Worm (Caenorhabditis elegans) whole organism, young adult: Measurements from ENCODE around the gene F59B1.4.

Experiments
- B0019.2 ChIP-seq: fragments of 200-800 bp; sonication (Bioruptor generic); conservative IDR thresholded peaks from 2 replicates; pipeline ENCODE4 v1.3.6; 2022; ENCODE audit warnings: missing genetic modification reagents, missing genetic modification characterization, missing compliant biosample characterization
- B0035.1 ChIP-seq: sonication (generic microtip); optimal IDR thresholded peaks from 2 replicates; lab custom pipeline; 2016; ENCODE audit warnings: missing genetic modification characterization, mild to moderate bottlenecking, missing compliant biosample characterization, missing genotype, missing genetic modification reagents
- B0261.1 ChIP-seq: sonication (generic microtip); optimal IDR thresholded peaks from 2 replicates; lab custom pipeline; 2016; ENCODE audit warnings: mild to moderate bottlenecking, missing genetic modification characterization, moderate library complexity, missing compliant biosample characterization
- B0336.3 ChIP-seq: fragments of 200-800 bp; sonication (Bioruptor generic); IDR thresholded peaks from 2 replicates; pipeline ENCODE4 v1.3.6; 2022; ENCODE audit warnings: missing genetic modification characterization, missing compliant biosample characterization
- C06A6.2 ChIP-seq: fragments of 200-800 bp; sonication (Bioruptor generic); conservative IDR thresholded peaks from 2 replicates; pipeline ENCODE4 v1.3.6; 2022; ENCODE audit warnings: missing genetic modification characterization, missing compliant biosample characterization
- C17E4.6 ChIP-seq: fragments of 200-800 bp; sonication (Bioruptor generic); IDR thresholded peaks from 2 replicates; pipeline ENCODE4 v1.3.6; 2022; ENCODE audit warnings: missing genetic modification reagents, missing genetic modification characterization, missing compliant biosample characterization
- F22D6.2 ChIP-seq: sonication (generic microtip); optimal IDR thresholded peaks from 2 replicates; lab custom pipeline; 2016; ENCODE audit warnings: mild to moderate bottlenecking, missing genetic modification characterization, missing compliant biosample characterization
- F23B12.7 ChIP-seq: sonication (generic microtip); optimal IDR thresholded peaks from 2 replicates; lab custom pipeline; 2017; ENCODE audit warnings: missing genetic modification characterization, mild to moderate bottlenecking, missing compliant biosample characterization, antibody characterized with exemption, moderate library complexity; ENCODE audit not compliant: insufficient read depth
- F37B4.10 ChIP-seq: fragments of 200-800 bp; sonication (Bioruptor generic); IDR thresholded peaks from 2 replicates; pipeline ENCODE4 v1.3.6; 2022; ENCODE audit warnings: missing genetic modification characterization, missing compliant biosample characterization
- F39B2.1 ChIP-seq: fragments of 200-800 bp; sonication (Bioruptor generic); IDR thresholded peaks from 2 replicates; pipeline ENCODE4 v1.3.6; 2022; ENCODE audit warnings: missing genetic modification reagents, missing genetic modification characterization, missing compliant biosample characterization
- F49E8.2 ChIP-seq: sonication (generic microtip); optimal IDR thresholded peaks from 3 replicates; lab custom pipeline; 2017; ENCODE audit warnings: missing genetic modification characterization, mild to moderate bottlenecking, missing compliant biosample characterization, antibody characterized with exemption, moderate library complexity; ENCODE audit not compliant: insufficient read depth
- F52B5.7 ChIP-seq: sonication (generic microtip); optimal IDR thresholded peaks from 2 replicates; lab custom pipeline; 2016; ENCODE audit warnings: mild to moderate bottlenecking, missing genetic modification characterization, missing compliant biosample characterization
- F57A8.1 ChIP-seq: fragments of 200-800 bp; sonication (Bioruptor generic); optimal IDR thresholded peaks from 2 replicates; lab custom pipeline; 2018; ENCODE audit warnings: mild to moderate bottlenecking, missing genetic modification characterization, moderate library complexity, missing compliant biosample characterization
- Y95B8A.8 ChIP-seq: fragments of 200-800 bp; sonication (Bioruptor generic); IDR thresholded peaks from 2 replicates; pipeline ENCODE4 v1.3.6; 2022; ENCODE audit warnings: missing genetic modification reagents, missing genetic modification characterization, missing compliant biosample characterization
- akir-1 ChIP-seq: fragments of 200-800 bp; sonication (Bioruptor generic); optimal IDR thresholded peaks from 2 replicates; lab custom pipeline; 2018; ENCODE audit warnings: mild to moderate bottlenecking, missing genetic modification characterization, moderate library complexity, missing compliant biosample characterization
- attf-3 ChIP-seq: fragments of 200-800 bp; sonication (Bioruptor generic); conservative IDR thresholded peaks from 2 replicates; pipeline ENCODE4 v1.3.6; 2022; ENCODE audit warnings: missing genetic modification reagents, missing genetic modification characterization, missing compliant biosample characterization
- attf-5 ChIP-seq: fragments of 200-800 bp; sonication (Bioruptor generic); optimal IDR thresholded peaks from 2 replicates; lab custom pipeline; 2018; ENCODE audit warnings: mild to moderate bottlenecking, missing genetic modification characterization, missing compliant biosample characterization
- ccch-3 ChIP-seq: fragments of 200-800 bp; sonication (Bioruptor generic); optimal IDR thresholded peaks from 2 replicates; lab custom pipeline; 2018; ENCODE audit warnings: mild to moderate bottlenecking, missing genetic modification characterization, missing compliant biosample characterization
- ceh-27 ChIP-seq: fragments of 200-800 bp; sonication (Bioruptor generic); optimal IDR thresholded peaks from 2 replicates; lab custom pipeline; 2018; ENCODE audit warnings: mild to moderate bottlenecking, missing genetic modification characterization, moderate library complexity, missing compliant biosample characterization
- ceh-40 ChIP-seq: fragments of 200-800 bp; sonication (Bioruptor generic); IDR thresholded peaks from 2 replicates; pipeline ENCODE4 v1.3.6; 2022; ENCODE audit warnings: missing genetic modification characterization, missing compliant biosample characterization
- ceh-91 ChIP-seq: fragments of 200-800 bp; sonication (Bioruptor generic); IDR thresholded peaks from 2 replicates; pipeline ENCODE4 v1.3.6; 2022; ENCODE audit warnings: missing genetic modification reagents, missing genetic modification characterization, missing compliant biosample characterization
- hmg-1.2 ChIP-seq: fragments of 200-800 bp; sonication (Bioruptor generic); IDR thresholded peaks from 2 replicates; pipeline ENCODE4 v1.3.6; 2022; ENCODE audit warnings: missing genetic modification reagents, missing genetic modification characterization, missing compliant biosample characterization
- hmg-20 ChIP-seq: fragments of 200-800 bp; sonication (Bioruptor generic); IDR thresholded peaks from 2 replicates; pipeline ENCODE4 v1.3.6; 2022; ENCODE audit warnings: missing genetic modification reagents, missing genetic modification characterization, missing compliant biosample characterization
- lag-1 ChIP-seq: fragments of 200-800 bp; sonication (Bioruptor generic); IDR thresholded peaks from 2 replicates; pipeline ENCODE4 v1.3.6; 2022; ENCODE audit warnings: missing genetic modification reagents, missing genetic modification characterization, missing compliant biosample characterization
- let-526 ChIP-seq: fragments of 200-800 bp; sonication (Bioruptor generic); IDR thresholded peaks from 2 replicates; pipeline ENCODE4 v1.3.6; 2022; ENCODE audit warnings: missing genetic modification reagents, missing genetic modification characterization, missing compliant biosample characterization
- lin-26 ChIP-seq: fragments of 200-800 bp; sonication (Bioruptor generic); IDR thresholded peaks from 2 replicates; pipeline ENCODE4 v1.3.6; 2022; ENCODE audit warnings: missing genetic modification reagents, missing genetic modification characterization, missing compliant biosample characterization
- lin-35 ChIP-seq, 3 experiments: fragments of 150-350 bp in 2 of 3; sonication (generic microtip) in 1 of 3; optimal IDR thresholded peaks; 2 replicates each; lab custom pipeline; 2014 to 2018; ENCODE audit warnings: missing biosample characterization in 3 of 3, missing genetic modification characterization in 3 of 3, missing genetic modification reagents in 3 of 3
- lin-54 ChIP-seq: fragments of 200-800 bp; sonication (Bioruptor generic); optimal IDR thresholded peaks from 2 replicates; lab custom pipeline; 2018; ENCODE audit warnings: mild to moderate bottlenecking, missing genetic modification characterization, missing compliant biosample characterization
- lir-1 ChIP-seq: fragments of 200-800 bp; sonication (Bioruptor generic); conservative IDR thresholded peaks from 2 replicates; pipeline ENCODE4 v1.3.6; 2022; ENCODE audit warnings: missing genetic modification reagents, missing genetic modification characterization, missing compliant biosample characterization
- lsl-1 ChIP-seq: fragments of 200-800 bp; sonication (Bioruptor generic); optimal IDR thresholded peaks from 2 replicates; lab custom pipeline; 2018; ENCODE audit warnings: mild to moderate bottlenecking, missing genetic modification characterization, moderate library complexity, missing compliant biosample characterization
- madf-10 ChIP-seq: sonication (generic microtip); optimal IDR thresholded peaks from 2 replicates; lab custom pipeline; 2016; ENCODE audit warnings: mild to moderate bottlenecking, missing genetic modification characterization, missing compliant biosample characterization
- madf-3 ChIP-seq: fragments of 200-800 bp; sonication (Bioruptor generic); IDR thresholded peaks from 2 replicates; pipeline ENCODE4 v1.3.6; 2022; ENCODE audit warnings: missing genetic modification reagents, missing genetic modification characterization, missing compliant biosample characterization
- madf-6 ChIP-seq: fragments of 200-800 bp; sonication (Bioruptor generic); IDR thresholded peaks from 2 replicates; pipeline ENCODE4 v1.3.6; 2022; ENCODE audit warnings: missing genetic modification reagents, missing genetic modification characterization, missing compliant biosample characterization
- madf-8 ChIP-seq: fragments of 200-800 bp; sonication (Bioruptor generic); conservative IDR thresholded peaks from 2 replicates; pipeline ENCODE4 v1.3.6; 2022; ENCODE audit warnings: missing genetic modification reagents, missing genetic modification characterization, missing compliant biosample characterization
- mel-28 ChIP-seq: sonication (generic microtip); optimal IDR thresholded peaks from 2 replicates; lab custom pipeline; 2016; ENCODE audit warnings: borderline replicate concordance, mild to moderate bottlenecking, missing genetic modification characterization, missing compliant biosample characterization
- nfya-2 ChIP-seq: fragments of 200-800 bp; sonication (Bioruptor generic); IDR thresholded peaks from 2 replicates; pipeline ENCODE4 v1.3.6; 2022; ENCODE audit warnings: missing genetic modification reagents, missing genetic modification characterization, missing compliant biosample characterization
- nhr-90 ChIP-seq: sonication (generic microtip); optimal IDR thresholded peaks from 2 replicates; lab custom pipeline; 2016; ENCODE audit warnings: missing genotype, mild to moderate bottlenecking, missing genetic modification characterization, missing compliant biosample characterization
- rcor-1 ChIP-seq: fragments of 200-800 bp; sonication (Bioruptor generic); IDR thresholded peaks from 2 replicates; pipeline ENCODE4 v1.3.6; 2022; ENCODE audit warnings: missing genetic modification reagents, missing genetic modification characterization, missing compliant biosample characterization
- rec-8 ChIP-seq, 2 experiments: sonication (generic microtip); optimal IDR thresholded peaks; 2 replicates each; lab custom pipeline; 2016; ENCODE audit warnings: mild to moderate bottlenecking in 2 of 2, missing genetic modification characterization in 2 of 2, missing genetic modification reagents in 2 of 2, missing genotype in 2 of 2, missing biosample characterization in 1 of 2, missing compliant biosample characterization in 1 of 2, moderate library complexity in 1 of 2
- repo-1 ChIP-seq: sonication (generic microtip); optimal IDR thresholded peaks from 2 replicates; lab custom pipeline; 2017; ENCODE audit warnings: mild to moderate bottlenecking, missing genetic modification characterization, missing compliant biosample characterization
- snpc-4 ChIP-seq, 5 experiments: fragments of 150-350 bp in 1 of 5; sonication (generic microtip) in 4 of 5; optimal IDR thresholded peaks; 2 replicates each; lab custom pipeline; 2014 to 2018; ENCODE audit warnings: missing genetic modification characterization in 5 of 5, missing biosample characterization in 3 of 5, antibody characterized with exemption in 2 of 5, mild to moderate bottlenecking in 2 of 5, missing compliant biosample characterization in 2 of 5, missing genotype in 2 of 5, moderate library complexity in 2 of 5, missing genetic modification reagents in 1 of 5
- somi-1 ChIP-seq: fragments of 200-800 bp; sonication (Bioruptor generic); optimal IDR thresholded peaks from 2 replicates; lab custom pipeline; 2018; ENCODE audit warnings: mild to moderate bottlenecking, missing genetic modification characterization, missing compliant biosample characterization
- tbp1 ChIP-seq: fragments of 200-800 bp; sonication (Bioruptor generic); optimal IDR thresholded peaks from 2 replicates; lab custom pipeline; 2018; ENCODE audit warnings: mild to moderate bottlenecking, missing genetic modification characterization, missing compliant biosample characterization
- unc-130 ChIP-seq: sonication (generic microtip); optimal IDR thresholded peaks from 2 replicates; lab custom pipeline; 2016; ENCODE audit warnings: missing genetic modification reagents, missing genetic modification characterization, missing compliant biosample characterization
- unc-62 ChIP-seq: fragments of 150-350 bp; optimal IDR thresholded peaks from 2 replicates; lab custom pipeline; 2014; ENCODE audit warnings: missing biosample characterization, missing genetic modification reagents, missing genetic modification characterization
- xnd-1 ChIP-seq: sonication (generic microtip); optimal IDR thresholded peaks from 2 replicates; lab custom pipeline; 2016; ENCODE audit warnings: missing genotype, missing genetic modification reagents, missing genetic modification characterization, missing compliant biosample characterization
- zfh-2 ChIP-seq: fragments of 200-800 bp; sonication (Bioruptor generic); conservative IDR thresholded peaks from 2 replicates; pipeline ENCODE4 v1.3.6; 2022; ENCODE audit warnings: missing genetic modification reagents, missing genetic modification characterization, missing compliant biosample characterization
- ztf-25 ChIP-seq: fragments of 200-800 bp; sonication (Bioruptor generic); IDR thresholded peaks from 2 replicates; pipeline ENCODE4 v1.3.6; 2022; ENCODE audit warnings: missing genetic modification reagents, missing genetic modification characterization, missing compliant biosample characterization

The F59B1.4 gene

ce11 chrV:3588223-3588622 lies 38.6 kb downstream of the F59B1.4 start (continued):
- TF ChIP-seq madf-3 (GFP tag; lab: Robert Waterston, UW) = no peak
- TF ChIP-seq C06A6.2 (GFP tag; lab: Robert Waterston, UW) = no peak
- TF ChIP-seq madf-6 (GFP tag; lab: Robert Waterston, UW) = peak; percentile 37; the same call in 1 of the 2 replicates
- TF ChIP-seq lsl-1 = no peak
- no peak for TF ChIP-seq mel-28 (tag; lab: Kevin White, UChicago)
- no peak for TF ChIP-seq attf-3
- TF ChIP-seq rcor-1 = no peak
- TF ChIP-seq nfya-2 (GFP tag; lab: Robert Waterston, UW) = no peak
- no peak for TF ChIP-seq B0035.1 (tag; lab: Kevin White, UChicago)
- peak; percentile 87 for TF ChIP-seq lin-26
- TF ChIP-seq lir-1 (GFP tag; lab: Robert Waterston, UW) = no peak
- no peak for TF ChIP-seq attf-5 (GFP tag; lab: Kevin White, UChicago)
- no peak for TF ChIP-seq F37B4.10 (GFP tag; lab: Robert Waterston, UW)
- TF ChIP-seq unc-130 (GFP tag; lab: Kevin White, UChicago) = no peak
- peak; percentile 10 for TF ChIP-seq lin-54
- TF ChIP-seq F57A8.1 (GFP tag; lab: Kevin White, UChicago) = no peak
- TF ChIP-seq Y95B8A.8 (GFP tag; lab: Robert Waterston, UW) = no peak
- no peak for TF ChIP-seq snpc-4 (GFP tag; optimal IDR thresholded peaks at IDR 0.05; lab: Kevin White, UChicago)
- no peak for TF ChIP-seq snpc-4 (tag; optimal IDR thresholded peaks at IDR 0.05; lab: Kevin White, UChicago)
- TF ChIP-seq lag-1 (GFP tag; lab: Robert Waterston, UW) = no peak
- no peak for TF ChIP-seq somi-1 (GFP tag; lab: Kevin White, UChicago)
- no peak for TF ChIP-seq akir-1
- no peak for TF ChIP-seq rec-8 (tag; optimal IDR thresholded peaks at IDR 0.05; lab: Kevin White, UChicago)
- TF ChIP-seq F52B5.7 = no peak
- no peak for TF ChIP-seq B0019.2 (GFP tag; lab: Robert Waterston, UW)
- peak; percentile 86 for TF ChIP-seq tbp1 (GFP tag; lab: Kevin White, UChicago)
- TF ChIP-seq B0336.3 (GFP tag; lab: Robert Waterston, UW) = no peak
- TF ChIP-seq F22D6.2 (tag; lab: Kevin White, UChicago) = no peak
- TF ChIP-seq F49E8.2 (tag; lab: Kevin White, UChicago) = no peak
- TF ChIP-seq hmg-20 (GFP tag; lab: Robert Waterston, UW) = no peak
- no peak for TF ChIP-seq unc-62 (GFP tag; lab: Kevin White, UChicago)
- peak; percentile 65 for TF ChIP-seq B0261.1 (tag; lab: Kevin White, UChicago)
- TF ChIP-seq repo-1 (tag; lab: Kevin White, UChicago) = no peak
- no peak for TF ChIP-seq let-526 (GFP tag; lab: Robert Waterston, UW)
- TF ChIP-seq madf-8 (GFP tag; lab: Robert Waterston, UW) = 0 out of 2 replicates have a peak, but pooled peaks have one; percentile 5
- TF ChIP-seq lin-35 (GFP tag; optimal IDR thresholded peaks at IDR 0.05; lab: Kevin White, UChicago) = no peak
- TF ChIP-seq nhr-90 = peak; percentile 28
- no peak for TF ChIP-seq zfh-2 (GFP tag; lab: Robert Waterston, UW)
- TF ChIP-seq ccch-3 (GFP tag; lab: Kevin White, UChicago) = no peak
- no peak for TF ChIP-seq ceh-91 (GFP tag; lab: Robert Waterston, UW)
- TF ChIP-seq madf-10 (tag; lab: Kevin White, UChicago) = no peak
- peak; percentile 35; the same call in 1 of the 2 replicates for TF ChIP-seq hmg-1.2 (GFP tag; lab: Robert Waterston, UW)
- TF ChIP-seq ceh-27 (GFP tag; lab: Kevin White, UChicago) = no peak
- TF ChIP-seq xnd-1 (tag; lab: Kevin White, UChicago) = no peak
- TF ChIP-seq F23B12.7 = no peak
- TF ChIP-seq F39B2.1 (GFP tag; lab: Robert Waterston, UW) = no peak
- TF ChIP-seq ztf-25 = peak; percentile 69; the same call in 1 of the 2 replicates
- 0 out of 2 replicates have a peak, but pooled peaks have one; percentile 62 for TF ChIP-seq ceh-40
- TF ChIP-seq C17E4.6 (GFP tag; lab: Robert Waterston, UW) = 0 out of 2 replicates have a peak, but pooled peaks have one; percentile 38
